Comparison of ENCODE assay signal across 5 fruit fly cellular contexts in genomic region chr3R:5587863-5588519, dm6.
TF ChIP-seq lines count a peak whose summit lies in the region.

Gene CG2926 (minus strand): TSS chr3R:5588380.

- no peak for TF ChIP-seq CTCF in whole organism, embryonic (GFP tag; optimal IDR thresholded peaks at IDR 0.05; lab: Kevin White, UChicago)

TF ChIP-seq in whole organism, adult, 20 proteins besides CTCF, POLR2A, EP300 and RAD21 (continues in another document):
- peak; percentile 60 for TF ChIP-seq Crg-1 (GFP tag; optimal IDR thresholded peaks at IDR 0.05; lab: Kevin White, UChicago)
- no peak for TF ChIP-seq cic (GFP tag; optimal IDR thresholded peaks at IDR 0.05; lab: Kevin White, UChicago)
- TF ChIP-seq tj (GFP tag; optimal IDR thresholded peaks at IDR 0.05; lab: Kevin White, UChicago), result no peak
- TF ChIP-seq Hr96 (GFP tag; optimal IDR thresholded peaks at IDR 0.05; lab: Kevin White, UChicago), result no peak
- no peak for TF ChIP-seq CG5204 (GFP tag; optimal IDR thresholded peaks at IDR 0.05; lab: Kevin White, UChicago)
- TF ChIP-seq bab1 (GFP tag; optimal IDR thresholded peaks at IDR 0.05; lab: Kevin White, UChicago), result peak; percentile 38
- peak; percentile 51 for TF ChIP-seq CG1620 (GFP tag; optimal IDR thresholded peaks at IDR 0.05; lab: Kevin White, UChicago)
- peak; percentile 1 for TF ChIP-seq ovo (GFP tag; optimal IDR thresholded peaks at IDR 0.05; lab: Kevin White, UChicago)
- peak; percentile 26 for TF ChIP-seq CG7101 (tag; optimal IDR thresholded peaks at IDR 0.05; lab: Kevin White, UChicago)
- TF ChIP-seq pad (GFP tag; optimal IDR thresholded peaks at IDR 0.05; lab: Kevin White, UChicago), result peak; percentile 45
- peak; percentile 48 for TF ChIP-seq Mnt (GFP tag; optimal IDR thresholded peaks at IDR 0.05; lab: Kevin White, UChicago)
- TF ChIP-seq kay (GFP tag; lab: Kevin White, UChicago; ENCODE audit: borderline replicate concordance), result no peak
- TF ChIP-seq CG12768 (GFP tag; optimal IDR thresholded peaks at IDR 0.05; lab: Kevin White, UChicago), result peak; percentile 62
- no peak for TF ChIP-seq cnc (optimal IDR thresholded peaks at IDR 0.05; lab: Kevin White, UChicago)
- TF ChIP-seq CG11617 (GFP tag; optimal IDR thresholded peaks at IDR 0.05; lab: Kevin White, UChicago), result peak; percentile 44
- peak; percentile 12 for TF ChIP-seq Clk (GFP tag; optimal IDR thresholded peaks at IDR 0.05; lab: Kevin White, UChicago)
- no peak for TF ChIP-seq CG14711 (tag; optimal IDR thresholded peaks at IDR 0.05; lab: Kevin White, UChicago)
- no peak for TF ChIP-seq CG33017 (tag; optimal IDR thresholded peaks at IDR 0.05; lab: Kevin White, UChicago)

TF ChIP-seq in whole organism, embryonic, 481 proteins besides CTCF, POLR2A, EP300 and RAD21 (continues in another document):
- TF ChIP-seq Spps (tag; optimal IDR thresholded peaks at IDR 0.05; lab: Kevin White, UChicago) (no peak), D (optimal IDR thresholded peaks at IDR 0.05; lab: Kevin White, UChicago) (no peak), D (GFP tag; optimal IDR thresholded peaks at IDR 0.05; lab: Kevin White, UChicago) (no peak), CG8359 (GFP tag; optimal IDR thresholded peaks at IDR 0.05; lab: Kevin White, UChicago; ENCODE audit: borderline replicate concordance) (no peak), unc-4 (GFP tag; IDR thresholded peaks at IDR 0.05; lab: Robert Waterston, UW; ENCODE audit: partially characterized antibody) (peak; percentile 84), CG9932 (GFP tag; IDR thresholded peaks at IDR 0.05; lab: Robert Waterston, UW) (peak; percentile 79), Atf-2 (GFP tag; optimal IDR thresholded peaks at IDR 0.05; lab: Kevin White, UChicago) (peak; percentile 19), CG31365 (tag; optimal IDR thresholded peaks at IDR 0.05; lab: Kevin White, UChicago) (no peak), sima (GFP tag; optimal IDR thresholded peaks at IDR 0.05; lab: Kevin White, UChicago) (no peak), tio (GFP tag; optimal IDR thresholded peaks at IDR 0.05; lab: Kevin White, UChicago) (no peak), Hmx (GFP tag; optimal IDR thresholded peaks at IDR 0.05; lab: Kevin White, UChicago) (no peak), CG3838 (GFP tag; optimal IDR thresholded peaks at IDR 0.05; lab: Kevin White, UChicago) (no peak), maf-S (GFP tag; optimal IDR thresholded peaks at IDR 0.05; lab: Kevin White, UChicago) (peak; percentile 20), CG42726 (GFP tag; IDR thresholded peaks at IDR 0.05; lab: Robert Waterston, UW; ENCODE audit: partially characterized antibody) (peak; percentile 88), Aef1 (GFP tag; IDR thresholded peaks at IDR 0.05; lab: Robert Waterston, UW) (0 out of 3 replicates have a peak, but pooled peaks have one; percentile 13), ATbp (GFP tag; optimal IDR thresholded peaks at IDR 0.05; lab: Kevin White, UChicago) (no peak), Ptx1 (GFP tag; IDR thresholded peaks at IDR 0.05; lab: Robert Waterston, UW) (peak; percentile 51), CG7786 (GFP tag; optimal IDR thresholded peaks at IDR 0.05; lab: Kevin White, UChicago) (peak; percentile 39)

TF ChIP-seq in whole organism, prepupa, 60 proteins besides CTCF, POLR2A, EP300 and RAD21:
- TF ChIP-seq CG15336 (GFP tag; IDR thresholded peaks at IDR 0.05; lab: Robert Waterston, UW) (peak; percentile 28; the same call in 1 of the 2 replicates), lz (GFP tag; optimal IDR thresholded peaks at IDR 0.05; lab: Kevin White, UChicago) (peak; percentile 40), fd85E (GFP tag; optimal IDR thresholded peaks at IDR 0.05; lab: Kevin White, UChicago) (no peak), CG1621 (tag; optimal IDR thresholded peaks at IDR 0.05; lab: Kevin White, UChicago) (no peak), vri (GFP tag; optimal IDR thresholded peaks at IDR 0.05; lab: Kevin White, UChicago) (no peak), esn (GFP tag; optimal IDR thresholded peaks at IDR 0.05; lab: Kevin White, UChicago) (peak; percentile 43), cyc (GFP tag; optimal IDR thresholded peaks at IDR 0.05; lab: Kevin White, UChicago) (peak; percentile 31), CG8632 (GFP tag; optimal IDR thresholded peaks at IDR 0.05; lab: Kevin White, UChicago) (no peak), Sox102F (GFP tag; optimal IDR thresholded peaks at IDR 0.05; lab: Kevin White, UChicago) (no peak), CG6276 (GFP tag; optimal IDR thresholded peaks at IDR 0.05; lab: Kevin White, UChicago) (no peak), CG6854 (GFP tag; optimal IDR thresholded peaks at IDR 0.05; lab: Kevin White, UChicago) (peak; percentile 45), CG31627 (GFP tag; optimal IDR thresholded peaks at IDR 0.05; lab: Kevin White, UChicago) (peak; percentile 18)

TF ChIP-seq in whole organism, pupa, 21 proteins besides CTCF, POLR2A, EP300 and RAD21:
- peak; percentile 19; the same call in 1 of the 2 replicates for TF ChIP-seq Ets98B (GFP tag; IDR thresholded peaks at IDR 0.05; lab: Robert Waterston, UW)
- TF ChIP-seq rn (GFP tag; IDR thresholded peaks at IDR 0.05; lab: Robert Waterston, UW), result 0 out of 2 replicates have a peak, but pooled peaks have one; percentile 12
- TF ChIP-seq CG12605 (GFP tag; IDR thresholded peaks at IDR 0.05; lab: Robert Waterston, UW), result 0 out of 2 replicates have a peak, but pooled peaks have one; percentile 32
- TF ChIP-seq CG15710 (tag; optimal IDR thresholded peaks at IDR 0.05; lab: Kevin White, UChicago), result no peak
- TF ChIP-seq CG4496 (GFP tag; IDR thresholded peaks at IDR 0.05; lab: Robert Waterston, UW), result 0 out of 3 replicates have a peak, but pooled peaks have one; percentile 46
- 0 out of 2 replicates have a peak, but pooled peaks have one; percentile 32 for TF ChIP-seq CG32121 (GFP tag; IDR thresholded peaks at IDR 0.05; lab: Robert Waterston, UW)
- no peak for TF ChIP-seq gl (tag; optimal IDR thresholded peaks at IDR 0.05; lab: Kevin White, UChicago)
- no peak for TF ChIP-seq D1 (tag; optimal IDR thresholded peaks at IDR 0.05; lab: Kevin White, UChicago)
- no peak for TF ChIP-seq EcR (GFP tag; optimal IDR thresholded peaks at IDR 0.05; lab: Kevin White, UChicago)
- no peak for TF ChIP-seq CG17806 (tag; optimal IDR thresholded peaks at IDR 0.05; lab: Kevin White, UChicago)

TF ChIP-seq in whole organism, wandering third instar larva, 38 proteins besides CTCF, POLR2A, EP300 and RAD21:
- TF ChIP-seq CrebA (GFP tag; optimal IDR thresholded peaks at IDR 0.05; lab: Kevin White, UChicago; ENCODE audit: borderline replicate concordance) (no peak), lola (GFP tag; optimal IDR thresholded peaks at IDR 0.05; lab: Kevin White, UChicago) (no peak), CG32264 (GFP tag; optimal IDR thresholded peaks at IDR 0.05; lab: Kevin White, UChicago) (no peak), woc (GFP tag; optimal IDR thresholded peaks at IDR 0.05; lab: Kevin White, UChicago) (no peak), N (GFP tag; optimal IDR thresholded peaks at IDR 0.05; lab: Kevin White, UChicago) (no peak), CG9705 (GFP tag; optimal IDR thresholded peaks at IDR 0.05; lab: Kevin White, UChicago) (peak; percentile 16), HLH106 (tag; optimal IDR thresholded peaks at IDR 0.05; lab: Kevin White, UChicago) (no peak), dl (GFP tag; optimal IDR thresholded peaks at IDR 0.05; lab: Kevin White, UChicago; ENCODE audit: insufficient read depth in 1 of 2, partially characterized antibody in 2 of 2) (no peak), rgr (GFP tag; optimal IDR thresholded peaks at IDR 0.05; lab: Kevin White, UChicago) (no peak), sage (GFP tag; optimal IDR thresholded peaks at IDR 0.05; lab: Kevin White, UChicago) (no peak), h (GFP tag; optimal IDR thresholded peaks at IDR 0.05; lab: Kevin White, UChicago) (peak; percentile 54), br (GFP tag; optimal IDR thresholded peaks at IDR 0.05; lab: Kevin White, UChicago) (no peak), Jra (GFP tag; optimal IDR thresholded peaks at IDR 0.05; lab: Kevin White, UChicago) (no peak), Vsx2 (GFP tag; optimal IDR thresholded peaks at IDR 0.05; lab: Kevin White, UChicago; ENCODE audit: partially characterized antibody) (no peak), jim (GFP tag; optimal IDR thresholded peaks at IDR 0.05; lab: Kevin White, UChicago) (peak; percentile 58), OdsH (GFP tag; optimal IDR thresholded peaks at IDR 0.05; lab: Kevin White, UChicago) (peak; percentile 15), ey (GFP tag; optimal IDR thresholded peaks at IDR 0.05; lab: Kevin White, UChicago) (peak; percentile 34), Dif (GFP tag; optimal IDR thresholded peaks at IDR 0.05; lab: Kevin White, UChicago; ENCODE audit: partially characterized antibody) (no peak), fru (GFP tag; optimal IDR thresholded peaks at IDR 0.05; lab: Kevin White, UChicago) (no peak), Mio (GFP tag; optimal IDR thresholded peaks at IDR 0.05; lab: Kevin White, UChicago) (no peak), Hr83 (GFP tag; optimal IDR thresholded peaks at IDR 0.05; lab: Kevin White, UChicago; ENCODE audit: poor library complexity, severe bottlenecking) (peak; percentile 88)
